Fruit fly (Drosophila melanogaster) whole organism, wandering third instar larva: ENCODE measurements around the gene CG6481.
A peak's percentile ranks its signal among the peaks of the same experiment; 100 is the strongest.

Experiments
- Abd-B ChIP-seq: fragments of >200 bp; optimal IDR thresholded peaks from 2 replicates; lab custom pipeline; 2017; ENCODE audit warnings: missing biosample characterization, missing genetic modification characterization
- CG32264 ChIP-seq: fragments of 200-800 bp; sonication (Bioruptor generic); optimal IDR thresholded peaks from 2 replicates; lab custom pipeline; 2016; ENCODE audit warnings: missing biosample characterization, missing genetic modification characterization
- CG9705 ChIP-seq: fragments of 200-800 bp; sonication (Bioruptor generic); optimal IDR thresholded peaks from 2 replicates; lab custom pipeline; 2018; ENCODE audit warnings: missing biosample characterization, mild to moderate bottlenecking, missing genetic modification characterization
- CrebA ChIP-seq: fragments of 200-800 bp; sonication (Bioruptor generic); optimal IDR thresholded peaks from 2 replicates; lab custom pipeline; 2016; ENCODE audit warnings: missing biosample characterization, mild to moderate bottlenecking, missing genetic modification characterization, borderline replicate concordance
- Dfd ChIP-seq: fragments of >200 bp; optimal IDR thresholded peaks from 2 replicates; lab custom pipeline; 2017; ENCODE audit warnings: missing biosample characterization, missing genetic modification characterization
- Dif ChIP-seq: fragments of 200-275, 200-300 bp; sonication (Bioruptor generic); optimal IDR thresholded peaks from 2 replicates; lab custom pipeline; 2018; ENCODE audit warnings: missing biosample characterization, missing genetic modification characterization; ENCODE audit not compliant: partially characterized antibody
- GATAd ChIP-seq: sonication (Bioruptor generic); optimal IDR thresholded peaks from 2 replicates; lab custom pipeline; 2016; ENCODE audit warnings: missing biosample characterization, missing genetic modification characterization
- HLH106 ChIP-seq: fragments of 200-800 bp; optimal IDR thresholded peaks from 3 replicates; lab custom pipeline; 2019; ENCODE audit warnings: missing biosample characterization, mild to moderate bottlenecking, missing genetic modification characterization, moderate library complexity
- Hnf4 ChIP-seq: fragments of 200-800 bp; sonication (Bioruptor generic); optimal IDR thresholded peaks from 2 replicates; lab custom pipeline; 2016; ENCODE audit warnings: missing biosample characterization, mild to moderate bottlenecking, missing genetic modification characterization
- Hr78 ChIP-seq: fragments of >200 bp; optimal IDR thresholded peaks from 2 replicates; lab custom pipeline; 2017; ENCODE audit warnings: missing biosample characterization, missing genetic modification characterization
- Hr83 ChIP-seq: fragments of 200-300 bp; sonication (Bioruptor generic); optimal IDR thresholded peaks from 2 replicates; lab custom pipeline; 2016; ENCODE audit warnings: missing biosample characterization, mild to moderate bottlenecking, missing genetic modification characterization, moderate library complexity; ENCODE audit not compliant: poor library complexity, severe bottlenecking
- Jra ChIP-seq: sonication (Bioruptor generic); optimal IDR thresholded peaks from 2 replicates; lab custom pipeline; 2016; ENCODE audit warnings: missing biosample characterization, missing genetic modification characterization
- Mio ChIP-seq: sonication (Bioruptor generic); optimal IDR thresholded peaks from 2 replicates; lab custom pipeline; 2016; ENCODE audit warnings: missing biosample characterization, missing genetic modification characterization
- Myc ChIP-seq: fragments of >200 bp; optimal IDR thresholded peaks from 2 replicates; lab custom pipeline; 2017
- N ChIP-seq: fragments of >200 bp; optimal IDR thresholded peaks from 2 replicates; lab custom pipeline; 2018; ENCODE audit warnings: missing biosample characterization, missing external identifiers, missing genetic modification characterization
- OdsH ChIP-seq: fragments of 200-800 bp; sonication (Bioruptor generic); optimal IDR thresholded peaks from 2 replicates; lab custom pipeline; 2016; ENCODE audit warnings: missing biosample characterization, mild to moderate bottlenecking, missing genetic modification characterization
- Rel ChIP-seq, 2 experiments: fragments of 200-800 bp; sonication (Bioruptor generic) in 1 of 2; optimal IDR thresholded peaks; 2 replicates in 1 of 2; 3 replicates in 1 of 2; lab custom pipeline; 2016 to 2019; ENCODE audit warnings: mild to moderate bottlenecking in 2 of 2, missing biosample characterization in 2 of 2, missing genetic modification characterization in 2 of 2, moderate library complexity in 1 of 2
- Sp1 ChIP-seq: fragments of 200-800 bp; sonication (Bioruptor generic); optimal IDR thresholded peaks from 3 replicates; lab custom pipeline; 2019; ENCODE audit warnings: missing biosample characterization, mild to moderate bottlenecking, missing genetic modification characterization, moderate library complexity
- Vsx2 ChIP-seq: fragments of 200-300, 225-300 bp; sonication (Bioruptor generic); optimal IDR thresholded peaks from 2 replicates; lab custom pipeline; 2018; ENCODE audit warnings: missing biosample characterization, missing genetic modification characterization; ENCODE audit not compliant: partially characterized antibody
- br ChIP-seq: fragments of 200-800 bp; sonication (Bioruptor generic); optimal IDR thresholded peaks from 2 replicates; lab custom pipeline; 2016; ENCODE audit warnings: missing biosample characterization, missing genetic modification characterization
- brk ChIP-seq: fragments of 200-800 bp; sonication (Bioruptor generic); optimal IDR thresholded peaks from 2 replicates; lab custom pipeline; 2016; ENCODE audit warnings: missing biosample characterization, mild to moderate bottlenecking, missing genetic modification characterization
- dl ChIP-seq, 2 experiments: fragments of 175-275, 200-275 bp in 1 of 2; fragments of 200-275 bp in 1 of 2; sonication (Bioruptor generic); optimal IDR thresholded peaks; lab custom pipeline; 2018; ENCODE audit warnings: mild to moderate bottlenecking in 2 of 2, missing biosample characterization in 2 of 2, missing genetic modification characterization in 2 of 2, moderate library complexity in 2 of 2; ENCODE audit not compliant: partially characterized antibody in 2 of 2, insufficient read depth in 1 of 2
- dmrt93B ChIP-seq: fragments of 200-800 bp; sonication (Bioruptor generic); optimal IDR thresholded peaks from 2 replicates; lab custom pipeline; 2018; ENCODE audit warnings: missing biosample characterization, mild to moderate bottlenecking, missing genetic modification characterization
- dsf ChIP-seq: sonication (Bioruptor generic); optimal IDR thresholded peaks from 2 replicates; lab custom pipeline; 2016; ENCODE audit warnings: missing biosample characterization, missing genetic modification characterization, borderline replicate concordance
- ey ChIP-seq: fragments of 200-800 bp; sonication (Bioruptor generic); optimal IDR thresholded peaks from 2 replicates; lab custom pipeline; 2016; ENCODE audit warnings: missing biosample characterization, missing genetic modification characterization
- foxo ChIP-seq, 2 experiments: fragments of 200-800 bp; sonication (Bioruptor generic); optimal IDR thresholded peaks; 2 replicates in 1 of 2; 3 replicates in 1 of 2; lab custom pipeline; 2016 to 2017; ENCODE audit warnings: missing biosample characterization in 2 of 2, missing genetic modification characterization in 2 of 2
- fru ChIP-seq: fragments of 200-800 bp; sonication (Bioruptor generic); optimal IDR thresholded peaks from 3 replicates; lab custom pipeline; 2016; ENCODE audit warnings: missing biosample characterization, mild to moderate bottlenecking, missing genetic modification characterization
- h ChIP-seq: fragments of 200-800 bp; sonication (Bioruptor generic); optimal IDR thresholded peaks from 3 replicates; lab custom pipeline; 2016; ENCODE audit warnings: missing biosample characterization, mild to moderate bottlenecking, missing genetic modification characterization
- jim ChIP-seq: fragments of 175-275, 200-325 bp; sonication (Bioruptor generic); optimal IDR thresholded peaks from 2 replicates; lab custom pipeline; 2016; ENCODE audit warnings: missing biosample characterization, mild to moderate bottlenecking, missing genetic modification characterization
- lola ChIP-seq: fragments of >200 bp; optimal IDR thresholded peaks from 2 replicates; lab custom pipeline; 2017; ENCODE audit warnings: missing biosample characterization, missing genetic modification characterization
- pan ChIP-seq: fragments of >200 bp; optimal IDR thresholded peaks from 2 replicates; lab custom pipeline; 2017
- psq ChIP-seq: fragments of 200-800 bp; sonication (Bioruptor generic); optimal IDR thresholded peaks from 3 replicates; lab custom pipeline; 2017; ENCODE audit warnings: missing biosample characterization, mild to moderate bottlenecking, missing genetic modification characterization, moderate library complexity
- rgr ChIP-seq: fragments of 200-800 bp; sonication (Bioruptor generic); optimal IDR thresholded peaks from 3 replicates; lab custom pipeline; 2016; ENCODE audit warnings: missing biosample characterization, mild to moderate bottlenecking, missing genetic modification characterization
- sage ChIP-seq: fragments of 200-800 bp; sonication (Bioruptor generic); optimal IDR thresholded peaks from 2 replicates; lab custom pipeline; 2016; ENCODE audit warnings: missing biosample characterization, mild to moderate bottlenecking, missing genetic modification characterization
- sv ChIP-seq: fragments of 200-800 bp; sonication (Bioruptor generic); optimal IDR thresholded peaks from 3 replicates; lab custom pipeline; 2016; ENCODE audit warnings: missing biosample characterization, missing genetic modification characterization
- tai ChIP-seq: sonication (Bioruptor generic); optimal IDR thresholded peaks from 2 replicates; lab custom pipeline; 2016; ENCODE audit warnings: missing biosample characterization, missing genetic modification characterization
- usp ChIP-seq: fragments of >200 bp; optimal IDR thresholded peaks from 2 replicates; lab custom pipeline; 2017; ENCODE audit warnings: missing biosample characterization, missing genetic modification characterization
- woc ChIP-seq: sonication (Bioruptor generic); optimal IDR thresholded peaks from 2 replicates; lab custom pipeline; 2016; ENCODE audit warnings: missing biosample characterization, mild to moderate bottlenecking, missing genetic modification characterization

Gene CG6481

DNA sequence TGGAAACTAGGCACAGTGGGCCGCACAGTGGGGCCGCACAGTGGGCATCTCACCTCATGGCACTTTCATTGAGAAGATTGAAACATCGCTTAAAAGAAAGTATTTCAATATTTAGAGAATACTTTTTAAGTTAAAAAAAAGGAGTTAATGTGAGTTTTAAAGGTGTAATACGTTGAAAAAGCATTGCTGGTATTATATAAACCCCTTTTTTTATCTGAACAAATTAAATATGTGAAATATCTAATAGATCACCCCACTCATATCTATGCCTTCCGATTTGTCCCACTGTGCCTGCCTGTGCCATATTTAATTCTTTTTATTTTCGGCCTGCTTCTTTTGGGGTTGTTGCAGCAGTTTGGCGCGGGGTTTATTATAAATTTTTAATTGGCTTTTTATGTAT is 11.1 kb upstream of the CG6481 start (continued):
- TF ChIP-seq foxo (GFP tag; optimal IDR thresholded peaks at IDR 0.05; lab: Kevin White, UChicago) (peak in 1 of 2 experiments; percentile 31), tai (no peak), Myc (lab: Kevin White, UChicago) (no peak), dsf (no peak), dmrt93B (GFP tag; lab: Kevin White, UChicago) (no peak)

DNA sequence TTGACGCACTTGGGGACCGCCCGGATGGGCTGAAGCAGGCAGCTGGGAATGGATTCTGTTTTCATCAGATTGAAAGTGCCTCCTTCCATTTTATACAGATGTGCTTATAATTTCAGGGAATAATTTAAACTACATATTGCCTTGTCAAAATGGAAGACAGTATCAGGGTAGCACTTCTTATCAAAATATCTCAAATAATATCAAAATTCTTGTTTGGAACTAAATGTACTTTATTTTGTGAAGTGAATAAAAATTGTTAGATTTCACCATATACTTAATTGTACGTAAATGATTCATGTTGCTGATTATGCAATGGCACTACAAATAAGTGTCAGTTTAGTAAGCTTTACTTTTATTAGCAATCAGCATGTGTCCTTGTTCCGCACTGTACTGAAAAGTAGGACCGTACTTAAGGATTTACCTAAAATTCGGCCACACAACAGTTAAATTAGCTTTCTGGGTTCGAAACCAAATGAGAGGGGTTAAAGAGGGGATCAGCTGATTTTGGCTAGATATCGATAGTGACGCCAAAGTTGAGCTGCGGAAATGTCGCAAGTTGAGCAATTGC is 6.0 kb upstream of the CG6481 start, which contains the start of the genes CG15042 and CG15047:
Gene CG15042 (minus strand): TSS at position 101 of the 568 bp plus-strand sequence.
Gene CG15047 (plus strand): TSS at position 518 of the 568 bp plus-strand sequence.
- no peak for TF ChIP-seq ey
- TF ChIP-seq GATAd, result no peak
- TF ChIP-seq br, result no peak
- no peak for TF ChIP-seq tai

DNA sequence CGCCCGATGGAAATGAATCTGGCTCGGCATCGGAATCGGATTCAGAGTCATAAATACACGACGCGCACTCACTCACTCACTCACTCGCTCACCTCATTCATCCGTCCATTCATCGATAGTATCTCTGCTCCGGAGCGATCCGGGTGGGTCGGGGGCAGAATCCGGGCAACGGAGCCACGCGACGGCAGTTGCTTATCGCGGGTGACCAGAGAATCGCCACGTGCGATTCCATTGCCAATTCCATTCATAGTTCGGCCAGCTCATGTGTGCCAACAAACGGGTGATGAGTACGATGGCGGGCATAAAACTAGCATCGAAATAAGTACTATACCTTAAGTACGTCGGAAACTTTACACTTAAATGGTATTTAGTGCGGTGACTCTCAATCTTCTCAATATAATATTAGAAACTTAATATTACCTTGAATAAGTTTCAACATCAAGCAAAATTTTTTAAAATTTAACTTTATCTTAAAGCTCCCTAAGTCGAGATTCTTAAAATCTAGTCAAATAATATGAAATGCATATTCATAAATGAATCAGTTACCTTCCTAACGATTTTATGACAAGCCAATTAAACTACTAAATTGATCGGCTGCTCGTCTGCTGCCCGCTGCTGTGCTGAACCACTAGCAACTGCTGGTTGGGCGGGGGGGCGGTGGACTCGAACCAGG is 2.5 kb upstream of the CG6481 start:
- TF ChIP-seq fru (GFP tag; lab: Kevin White, UChicago), result peak; percentile 15
- TF ChIP-seq foxo (GFP tag; optimal IDR thresholded peaks at IDR 0.05; lab: Kevin White, UChicago), result peak in 1 of 2 experiments; percentile 45
- no peak for TF ChIP-seq tai
- no peak for TF ChIP-seq usp (GFP tag; lab: Kevin White, UChicago)
- TF ChIP-seq CrebA (GFP tag; lab: Kevin White, UChicago), result no peak
- TF ChIP-seq Jra (GFP tag; lab: Kevin White, UChicago), result no peak
- no peak for TF ChIP-seq sv
- TF ChIP-seq jim, result no peak
- peak; percentile 11 for TF ChIP-seq br
- TF ChIP-seq rgr, result no peak
- TF ChIP-seq psq (GFP tag; lab: Kevin White, UChicago), result no peak
- no peak for TF ChIP-seq Myc (lab: Kevin White, UChicago)
- TF ChIP-seq Hr83, result no peak
- TF ChIP-seq sage (GFP tag; lab: Kevin White, UChicago), result no peak
- no peak for TF ChIP-seq dsf
- no peak for TF ChIP-seq Vsx2 (GFP tag; lab: Kevin White, UChicago)
- TF ChIP-seq lola (GFP tag; lab: Kevin White, UChicago), result no peak
- peak; percentile 1 for TF ChIP-seq h (GFP tag; lab: Kevin White, UChicago)
- TF ChIP-seq brk (GFP tag; lab: Kevin White, UChicago), result no peak
- TF ChIP-seq CG32264 (GFP tag; lab: Kevin White, UChicago), result no peak
- peak; percentile 24 for TF ChIP-seq Sp1 (GFP tag; lab: Kevin White, UChicago)
- TF ChIP-seq Mio (GFP tag; lab: Kevin White, UChicago), result no peak
- TF ChIP-seq ey, result no peak
- no peak for TF ChIP-seq Dif (GFP tag; lab: Kevin White, UChicago)
- TF ChIP-seq N, result no peak
- TF ChIP-seq Hr78 (GFP tag; lab: Kevin White, UChicago), result no peak
- TF ChIP-seq dl (GFP tag; optimal IDR thresholded peaks at IDR 0.05; lab: Kevin White, UChicago; ENCODE audit: insufficient read depth in 1 of 2, partially characterized antibody in 2 of 2), result no peak
- no peak for TF ChIP-seq Abd-B (GFP tag; lab: Kevin White, UChicago)
- no peak for TF ChIP-seq Rel (GFP tag; optimal IDR thresholded peaks at IDR 0.05; lab: Kevin White, UChicago)
- TF ChIP-seq Rel (tag; optimal IDR thresholded peaks at IDR 0.05; lab: Kevin White, UChicago), result no peak
- no peak for TF ChIP-seq Dfd
- peak; percentile 15 for TF ChIP-seq HLH106 (tag; lab: Kevin White, UChicago)
- no peak for TF ChIP-seq woc (GFP tag; lab: Kevin White, UChicago)
- no peak for TF ChIP-seq GATAd
- no peak for TF ChIP-seq Hnf4
- no peak for TF ChIP-seq CG9705 (GFP tag; lab: Kevin White, UChicago)
- no peak for TF ChIP-seq OdsH (GFP tag; lab: Kevin White, UChicago)
- TF ChIP-seq dmrt93B (GFP tag; lab: Kevin White, UChicago), result peak; percentile 8
- no peak for TF ChIP-seq pan (lab: Kevin White, UChicago)
- TF ChIP-seq, all 38 proteins: peak for 7
